Worm (Caenorhabditis elegans) whole organism, late embryonic: ENCODE data around the gene K10G9.2.

Experiments used
- F13H6.1 ChIP-seq: sonication (generic microtip); optimal IDR thresholded peaks from 2 replicates; lab custom pipeline; 2016; ENCODE audit warnings: missing genetic modification characterization, missing compliant biosample characterization
- K02D7.2 ChIP-seq: sonication (generic microtip); optimal IDR thresholded peaks from 2 replicates; lab custom pipeline; 2017; ENCODE audit warnings: mild to moderate bottlenecking, missing genetic modification characterization, missing compliant biosample characterization
- T23F11.4 ChIP-seq: fragments of 200-800 bp; sonication (Bioruptor generic); optimal IDR thresholded peaks from 2 replicates; lab custom pipeline; 2018; ENCODE audit warnings: mild to moderate bottlenecking, missing genetic modification characterization, missing compliant biosample characterization
- Y22D7AL.16 ChIP-seq: sonication (generic microtip); optimal IDR thresholded peaks from 2 replicates; lab custom pipeline; 2016; ENCODE audit warnings: missing genetic modification characterization, missing compliant biosample characterization
- ahr-1 ChIP-seq: sonication (generic microtip); optimal IDR thresholded peaks from 2 replicates; lab custom pipeline; 2016; ENCODE audit warnings: missing genetic modification characterization, missing compliant biosample characterization
- ama-1 ChIP-seq: fragments of 150-350 bp; optimal IDR thresholded peaks from 2 replicates; lab custom pipeline; 2014
- ceh-14 ChIP-seq: sonication (generic microtip); optimal IDR thresholded peaks from 2 replicates; lab custom pipeline; 2016; ENCODE audit warnings: missing genotype, missing genetic modification characterization, missing compliant biosample characterization
- ceh-18 ChIP-seq: sonication (generic microtip); optimal IDR thresholded peaks from 2 replicates; lab custom pipeline; 2016; ENCODE audit warnings: missing genetic modification characterization, missing compliant biosample characterization
- ceh-19 ChIP-seq: fragments of 200-800 bp; sonication (Bioruptor generic); optimal IDR thresholded peaks from 2 replicates; lab custom pipeline; 2018; ENCODE audit warnings: mild to moderate bottlenecking, missing genetic modification characterization, missing compliant biosample characterization
- ceh-2 ChIP-seq: sonication (generic microtip); optimal IDR thresholded peaks from 2 replicates; lab custom pipeline; 2016; ENCODE audit warnings: missing genotype, missing genetic modification characterization, missing compliant biosample characterization
- ceh-22 ChIP-seq: sonication (generic microtip); optimal IDR thresholded peaks from 2 replicates; lab custom pipeline; 2017; ENCODE audit warnings: missing biosample characterization, missing genetic modification characterization
- ceh-30 ChIP-seq: fragments of 150-350 bp; optimal IDR thresholded peaks from 2 replicates; lab custom pipeline; 2014; ENCODE audit warnings: missing biosample characterization, missing genetic modification characterization
- ceh-31 ChIP-seq: sonication (generic microtip); optimal IDR thresholded peaks from 2 replicates; lab custom pipeline; 2016; ENCODE audit warnings: missing genetic modification characterization, missing compliant biosample characterization
- dmd-4 ChIP-seq: sonication (generic microtip); optimal IDR thresholded peaks from 2 replicates; lab custom pipeline; 2016; ENCODE audit warnings: borderline replicate concordance, missing genetic modification characterization, missing compliant biosample characterization
- elt-2 ChIP-seq: sonication (generic microtip); optimal IDR thresholded peaks from 2 replicates; lab custom pipeline; 2016; ENCODE audit warnings: missing genetic modification reagents, missing genetic modification characterization, missing compliant biosample characterization
- elt-4 ChIP-seq: sonication (generic microtip); optimal IDR thresholded peaks from 2 replicates; lab custom pipeline; 2016; ENCODE audit warnings: missing genetic modification characterization, missing compliant biosample characterization
- ets-4 ChIP-seq: sonication (generic microtip); optimal IDR thresholded peaks from 2 replicates; lab custom pipeline; 2016; ENCODE audit warnings: missing genetic modification characterization, missing compliant biosample characterization
- eyg-1 ChIP-seq: sonication (generic microtip); optimal IDR thresholded peaks from 2 replicates; lab custom pipeline; 2016; ENCODE audit warnings: missing genotype, missing genetic modification characterization, missing compliant biosample characterization
- fkh-10 ChIP-seq: fragments of 150-350 bp; optimal IDR thresholded peaks from 2 replicates; lab custom pipeline; 2014; ENCODE audit warnings: missing biosample characterization, missing genetic modification reagents, missing genetic modification characterization
- fkh-6 ChIP-seq: sonication (generic microtip); optimal IDR thresholded peaks from 2 replicates; lab custom pipeline; 2016; ENCODE audit warnings: missing genetic modification characterization, missing compliant biosample characterization
- gmeb-2 ChIP-seq: sonication (generic microtip); optimal IDR thresholded peaks from 2 replicates; lab custom pipeline; 2016; ENCODE audit warnings: missing genetic modification characterization, inconsistent platforms, missing compliant biosample characterization
- hlh-8 ChIP-seq: sonication (generic microtip); optimal IDR thresholded peaks from 2 replicates; lab custom pipeline; 2016; ENCODE audit warnings: missing genotype, missing genetic modification characterization, missing compliant biosample characterization
- lin-11 ChIP-seq: fragments of 200-800 bp; sonication (Bioruptor generic); optimal IDR thresholded peaks from 2 replicates; lab custom pipeline; 2018; ENCODE audit warnings: mild to moderate bottlenecking, missing genetic modification characterization, missing compliant biosample characterization
- npax-4 ChIP-seq: sonication (generic microtip); optimal IDR thresholded peaks from 2 replicates; lab custom pipeline; 2016; ENCODE audit warnings: missing genetic modification characterization, missing compliant biosample characterization
- pat-9 ChIP-seq: fragments of 200-800 bp; sonication (Bioruptor generic); optimal IDR thresholded peaks from 2 replicates; lab custom pipeline; 2018; ENCODE audit warnings: mild to moderate bottlenecking, missing genetic modification characterization, moderate library complexity, missing compliant biosample characterization
- pax-1 ChIP-seq: fragments of 150-350 bp; optimal IDR thresholded peaks from 2 replicates; lab custom pipeline; 2014; ENCODE audit warnings: missing biosample characterization, missing genetic modification characterization
- pha-4 ChIP-seq: fragments of 150-350 bp; optimal IDR thresholded peaks from 2 replicates; lab custom pipeline; 2018; ENCODE audit warnings: missing biosample characterization, missing genetic modification reagents, missing genetic modification characterization
- pqm-1 ChIP-seq: sonication (generic microtip); optimal IDR thresholded peaks from 2 replicates; lab custom pipeline; 2016; ENCODE audit warnings: missing genetic modification characterization, missing compliant biosample characterization
- pros-1 ChIP-seq: fragments of 150-350 bp; optimal IDR thresholded peaks from 2 replicates; lab custom pipeline; 2014; ENCODE audit warnings: missing biosample characterization, missing genetic modification reagents, missing genetic modification characterization
- rnt-1 ChIP-seq: sonication (generic microtip); optimal IDR thresholded peaks from 2 replicates; lab custom pipeline; 2016; ENCODE audit warnings: missing genetic modification characterization, missing compliant biosample characterization
- tbx-2 ChIP-seq: sonication (generic microtip); optimal IDR thresholded peaks from 2 replicates; lab custom pipeline; 2016; ENCODE audit warnings: missing genetic modification characterization, missing compliant biosample characterization
- unc-42 ChIP-seq: sonication (generic microtip); optimal IDR thresholded peaks from 2 replicates; lab custom pipeline; 2016; ENCODE audit warnings: missing genotype, missing genetic modification characterization, missing compliant biosample characterization
- unc-55 ChIP-seq: sonication (generic microtip); optimal IDR thresholded peaks from 2 replicates; lab custom pipeline; 2017; ENCODE audit warnings: missing biosample characterization, missing genetic modification reagents, missing genetic modification characterization
- unc-86 ChIP-seq: sonication (generic microtip); optimal IDR thresholded peaks from 2 replicates; lab custom pipeline; 2016; ENCODE audit warnings: missing genetic modification characterization, missing compliant biosample characterization

Gene K10G9.2

DNA sequence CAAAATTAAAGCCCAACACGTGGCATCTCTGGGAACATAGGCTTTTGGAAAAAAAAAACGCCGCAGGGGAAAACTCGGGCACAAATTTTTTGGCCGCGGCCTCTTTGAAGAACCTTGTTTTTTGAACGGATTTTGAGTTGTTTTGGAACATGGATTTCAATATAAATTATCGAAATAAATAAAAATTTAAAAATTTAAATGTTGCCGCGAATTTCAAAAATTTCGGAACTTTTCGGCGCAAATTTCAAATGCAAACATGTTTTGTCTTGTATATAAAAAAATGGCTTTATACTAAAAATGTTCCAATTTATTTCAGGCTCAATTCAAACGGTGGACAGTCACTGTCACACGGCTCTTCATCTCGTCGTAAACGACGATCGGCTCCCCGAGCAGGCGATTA, 41.7 kb upstream of the K10G9.2 start (continued):
- TF ChIP-seq ceh-2 (tag; lab: Kevin White, UChicago): no peak
- TF ChIP-seq pqm-1 (tag; lab: Kevin White, UChicago): no peak
- TF ChIP-seq, all 69 proteins: peak for 0

DNA sequence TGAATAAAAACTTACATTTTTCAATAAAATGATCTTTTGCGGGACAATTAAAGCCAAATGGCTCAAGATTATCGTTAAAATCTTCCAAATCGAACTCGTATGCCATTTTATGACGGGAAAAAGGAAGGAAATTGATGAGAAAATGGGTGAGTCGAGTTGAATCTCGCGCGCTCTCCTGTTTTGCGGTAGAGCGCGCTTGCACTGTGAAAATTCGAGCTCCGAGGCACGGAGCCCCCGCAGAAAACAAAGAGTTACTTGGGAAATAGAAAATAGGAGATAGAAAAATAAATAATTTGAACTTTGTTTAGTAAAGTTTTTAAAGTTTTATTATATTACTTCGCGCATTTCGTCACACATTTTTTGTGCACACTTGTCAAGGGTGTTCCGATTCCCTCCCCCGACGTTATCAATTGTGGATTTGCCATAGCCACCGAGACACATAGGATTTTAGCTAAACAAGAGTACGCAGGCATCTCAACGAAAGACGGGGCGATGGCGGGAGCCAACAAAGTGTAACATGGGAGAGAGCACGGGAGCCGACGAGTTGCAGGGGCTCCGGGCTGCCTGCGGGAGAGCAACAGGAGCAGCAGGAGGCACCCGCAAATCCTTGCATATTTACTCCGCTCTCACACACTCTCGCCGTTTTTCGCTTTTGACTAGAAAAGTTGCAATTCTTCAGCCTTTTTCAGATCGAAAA, 37.1 kb upstream of the K10G9.2 start, which contains the start of the genes div-1 and cor-1:
TSS of gene div-1 (minus strand) at position 119 of the 697 bp plus-strand sequence.
TSS of gene cor-1 (plus strand) at position 671 of the 697 bp plus-strand sequence.
- TF ChIP-seq rnt-1 (tag; lab: Kevin White, UChicago) (peak; percentile 50), ceh-18 (tag; lab: Kevin White, UChicago) (peak; percentile 76), hlh-8 (tag; lab: Kevin White, UChicago) (peak; percentile 4), elt-2 (tag; lab: Kevin White, UChicago) (peak; percentile 29), ceh-31 (tag; lab: Kevin White, UChicago) (peak; percentile 14), ceh-2 (tag; lab: Kevin White, UChicago) (peak; percentile 36), ceh-14 (tag; lab: Kevin White, UChicago) (no peak), tbx-2 (peak; percentile 56), ets-4 (peak; percentile 24), pqm-1 (tag; lab: Kevin White, UChicago) (no peak)

DNA sequence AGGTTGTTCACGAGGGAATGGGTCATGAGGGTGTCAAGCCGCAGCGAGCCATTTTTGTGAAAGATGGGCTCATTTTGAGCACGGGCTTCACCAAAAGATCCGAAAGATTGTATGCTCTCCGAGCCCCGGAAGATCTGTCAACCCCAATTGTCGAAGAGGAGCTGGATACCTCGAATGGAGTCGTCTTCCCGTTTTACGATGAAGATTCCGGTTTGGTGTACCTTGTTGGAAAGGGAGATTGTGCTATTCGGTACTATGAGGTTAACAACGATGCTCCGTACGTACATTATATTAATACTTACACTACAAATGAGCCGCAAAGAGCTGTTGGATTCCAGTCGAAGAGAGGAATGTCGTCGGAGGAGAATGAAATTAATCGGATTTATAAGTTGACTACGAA, 34.6 kb upstream of the K10G9.2 start:
- no peak for TF ChIP-seq ceh-2 (tag; lab: Kevin White, UChicago)
- no peak for TF ChIP-seq ama-1
- TF ChIP-seq unc-42 (tag; lab: Kevin White, UChicago): no peak
- TF ChIP-seq tbx-2: no peak
- TF ChIP-seq unc-55 (GFP tag; lab: Kevin White, UChicago): no peak

DNA sequence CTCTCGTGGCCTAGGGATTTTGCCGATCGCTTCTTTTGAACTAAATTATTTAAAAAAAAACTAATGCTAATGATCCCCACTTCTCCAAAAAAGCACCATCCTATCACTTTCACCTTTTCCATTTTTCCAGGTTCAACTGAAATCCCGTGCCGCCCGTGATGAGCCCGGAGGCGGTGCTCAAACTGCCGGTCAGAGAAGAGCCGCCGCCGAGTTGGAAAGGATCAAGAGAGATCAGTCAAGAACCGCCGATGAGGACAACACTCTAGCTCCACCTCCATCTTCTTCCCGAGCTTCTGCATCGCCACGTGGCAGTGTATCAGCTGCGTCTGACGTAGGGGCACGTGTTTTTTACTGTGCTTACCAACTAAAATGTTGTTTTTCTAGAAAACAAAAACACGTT, 32.4 kb upstream of the K10G9.2 start:
- TF ChIP-seq rnt-1 (tag; lab: Kevin White, UChicago) (no peak), gmeb-2 (tag; lab: Kevin White, UChicago) (no peak), ceh-2 (tag; lab: Kevin White, UChicago) (no peak), ahr-1 (tag; lab: Kevin White, UChicago) (no peak), ceh-19 (GFP tag; lab: Kevin White, UChicago) (no peak), T23F11.4 (GFP tag; lab: Kevin White, UChicago) (no peak)

DNA sequence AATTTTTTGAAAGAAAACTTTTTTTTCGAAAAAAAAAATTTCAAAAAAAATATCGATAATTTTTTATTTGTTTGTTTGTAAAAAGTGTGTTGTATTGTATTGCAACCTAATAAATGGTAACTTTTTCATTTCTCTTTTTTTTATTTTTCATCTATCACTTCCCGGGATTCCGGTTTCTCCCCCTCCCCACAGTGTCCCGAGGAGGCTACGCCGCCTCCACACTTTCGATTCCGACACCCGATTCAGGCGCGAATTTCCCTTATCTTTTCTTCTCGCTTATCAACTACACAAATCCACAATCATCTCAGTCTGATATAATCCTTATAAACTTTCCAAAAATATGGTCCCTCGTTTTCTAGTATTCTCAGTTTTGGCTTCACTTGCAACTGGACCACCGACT, 31.1 kb upstream of the K10G9.2 start, which contains the start of gene R01H10.4:
TSS of gene R01H10.4 (plus strand) at position 236 of the 400 bp plus-strand sequence.
- TF ChIP-seq F13H6.1 (tag; lab: Kevin White, UChicago) (no peak), pat-9 (no peak), pha-4 (tag; lab: Kevin White, UChicago) (no peak)

DNA sequence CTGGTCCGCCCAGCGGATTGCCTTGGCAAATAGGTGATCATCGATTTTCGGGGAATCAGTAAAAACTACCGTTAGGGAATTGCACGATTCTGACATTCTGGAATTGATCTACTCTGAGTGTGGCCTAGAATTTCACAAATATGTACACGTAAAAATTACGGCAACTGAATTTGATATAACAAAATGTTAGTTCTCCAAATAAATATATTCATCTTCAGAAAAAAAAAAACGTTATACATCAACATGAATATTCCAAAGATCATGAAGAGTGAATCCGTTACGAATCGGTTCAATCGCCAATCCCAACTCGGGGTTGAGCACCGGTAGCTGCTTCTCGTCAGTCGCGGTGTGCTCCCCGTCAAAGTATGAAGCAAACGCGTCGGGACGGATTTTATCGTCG, 27.1 kb upstream of the K10G9.2 start, which contains the start of gene rip-1:
TSS of gene rip-1 (minus strand) at position 101 of the 400 bp plus-strand sequence.
- no peak for TF ChIP-seq elt-2 (tag; lab: Kevin White, UChicago)
- TF ChIP-seq unc-86 (tag; lab: Kevin White, UChicago): no peak
- TF ChIP-seq rnt-1 (tag; lab: Kevin White, UChicago): no peak
- TF ChIP-seq pqm-1 (tag; lab: Kevin White, UChicago): no peak
- TF ChIP-seq elt-4 (tag; lab: Kevin White, UChicago): no peak
- no peak for TF ChIP-seq K02D7.2 (tag; lab: Kevin White, UChicago)
- no peak for TF ChIP-seq dmd-4 (tag; lab: Kevin White, UChicago)
- TF ChIP-seq ceh-30 (tag; lab: Kevin White, UChicago): no peak
- TF ChIP-seq F13H6.1 (tag; lab: Kevin White, UChicago): no peak
- no peak for TF ChIP-seq Y22D7AL.16
- TF ChIP-seq fkh-6: no peak
- TF ChIP-seq npax-4 (tag; lab: Kevin White, UChicago): no peak
- TF ChIP-seq ceh-22: no peak
- no peak for TF ChIP-seq ceh-14 (tag; lab: Kevin White, UChicago)
- no peak for TF ChIP-seq fkh-10 (GFP tag; lab: Kevin White, UChicago)
- TF ChIP-seq ceh-18 (tag; lab: Kevin White, UChicago): no peak
- no peak for TF ChIP-seq pros-1
- no peak for TF ChIP-seq eyg-1 (tag; lab: Kevin White, UChicago)
- TF ChIP-seq pax-1: no peak
- TF ChIP-seq lin-11 (tag; lab: Kevin White, UChicago): no peak
